Worm (Caenorhabditis elegans) whole organism, L4 larva: ENCODE results near the gene clec-51.
"Not testable (repeated sequence)": the region's sequence is repeated elsewhere in the genome, so short reads cannot be mapped to it uniquely, and the experiment has no call there.

Source experiments
- D1046.2 ChIP-seq: fragments of 200-800 bp; sonication (Bioruptor generic); IDR thresholded peaks from 2 replicates; pipeline ENCODE4 v1.3.6; 2022; ENCODE audit warnings: missing genetic modification characterization, missing compliant biosample characterization
- F26F4.8 ChIP-seq: fragments of 200-800 bp; sonication (Bioruptor generic); conservative IDR thresholded peaks from 2 replicates; pipeline ENCODE4 v1.3.6; 2022; ENCODE audit warnings: missing genetic modification characterization, missing compliant biosample characterization
- F44E2.7 ChIP-seq: fragments of 200-800 bp; sonication (Bioruptor generic); IDR thresholded peaks from 2 replicates; pipeline ENCODE4 v2.1.2; 2022; ENCODE audit warnings: missing genetic modification characterization, missing compliant biosample characterization
- T20F7.1 ChIP-seq: fragments of 200-800 bp; sonication (Bioruptor generic); optimal IDR thresholded peaks from 2 replicates; lab custom pipeline; 2018; ENCODE audit warnings: mild to moderate bottlenecking, missing genetic modification characterization, missing compliant biosample characterization
- T26A8.4 ChIP-seq: fragments of 200-800 bp; sonication (Bioruptor generic); IDR thresholded peaks from 2 replicates; pipeline ENCODE4 v1.3.6; 2022; ENCODE audit warnings: missing genetic modification characterization, missing compliant biosample characterization
- Y105C5A.15 ChIP-seq: fragments of 200-800 bp; sonication (Bioruptor generic); IDR thresholded peaks from 2 replicates; pipeline ENCODE4 v1.3.6; 2022; ENCODE audit warnings: missing genetic modification characterization, missing compliant biosample characterization
- Y75B8A.6 ChIP-seq: fragments of 200-800 bp; sonication (Bioruptor generic); IDR thresholded peaks from 2 replicates; pipeline ENCODE4 v1.3.6; 2022; ENCODE audit warnings: missing genetic modification reagents, missing genetic modification characterization, missing compliant biosample characterization
- ZK337.2 ChIP-seq: fragments of 200-800 bp; sonication (Bioruptor generic); IDR thresholded peaks from 2 replicates; pipeline ENCODE4 v1.3.6; 2022; ENCODE audit warnings: missing genetic modification reagents, missing genetic modification characterization, missing compliant biosample characterization
- aha-1 ChIP-seq: fragments of 150-350 bp; peaks from one replicate; lab custom pipeline; 2014; ENCODE audit warnings: missing biosample characterization, missing genetic modification characterization
- arid-1 ChIP-seq: fragments of 200-800 bp; sonication (Bioruptor generic); conservative IDR thresholded peaks from 2 replicates; pipeline ENCODE4 v1.3.6; 2022; ENCODE audit warnings: missing genetic modification reagents, missing genetic modification characterization, missing compliant biosample characterization
- ctbp-1 ChIP-seq: fragments of 200-800 bp; sonication (Bioruptor generic); IDR thresholded peaks from 2 replicates; pipeline ENCODE4 v1.3.6; 2022; ENCODE audit warnings: missing genetic modification reagents, missing genetic modification characterization, missing compliant biosample characterization
- daf-12 ChIP-seq: fragments of 150-350 bp; optimal IDR thresholded peaks from 2 replicates; lab custom pipeline; 2014; ENCODE audit warnings: missing biosample characterization, missing genetic modification reagents, missing genetic modification characterization
- dmd-8 ChIP-seq: fragments of 200-800 bp; sonication (Bioruptor generic); IDR thresholded peaks from 2 replicates; pipeline ENCODE4 v1.3.6; 2022; ENCODE audit warnings: missing genetic modification characterization, missing compliant biosample characterization
- egl-43 ChIP-seq: fragments of 200-800 bp; sonication (Bioruptor generic); IDR thresholded peaks from 2 replicates; pipeline ENCODE4 v1.3.6; 2022; ENCODE audit warnings: missing genetic modification reagents, missing genetic modification characterization, missing compliant biosample characterization
- gei-8 ChIP-seq: fragments of 200-800 bp; sonication (Bioruptor generic); optimal IDR thresholded peaks from 2 replicates; lab custom pipeline; 2018; ENCODE audit warnings: mild to moderate bottlenecking, missing genetic modification characterization, missing compliant biosample characterization
- hlh-11 ChIP-seq: fragments of 200-800 bp; sonication (Bioruptor generic); optimal IDR thresholded peaks from 2 replicates; lab custom pipeline; 2018; ENCODE audit warnings: mild to moderate bottlenecking, missing genetic modification characterization, missing compliant biosample characterization
- lim-7 ChIP-seq: fragments of 200-800 bp; sonication (Bioruptor generic); IDR thresholded peaks from 2 replicates; pipeline ENCODE4 v1.3.6; 2022; ENCODE audit warnings: missing genetic modification characterization, missing compliant biosample characterization
- lin-1 ChIP-seq: fragments of 200-800 bp; sonication (Bioruptor generic); IDR thresholded peaks from 2 replicates; pipeline ENCODE4 v1.3.6; 2022; ENCODE audit warnings: missing genetic modification reagents, missing genetic modification characterization, missing compliant biosample characterization
- lin-38 ChIP-seq: fragments of 200-800 bp; sonication (Bioruptor generic); IDR thresholded peaks from 2 replicates; pipeline ENCODE4 v1.3.6; 2022; ENCODE audit warnings: missing genetic modification reagents, missing genetic modification characterization, missing compliant biosample characterization
- madf-5 ChIP-seq, 2 experiments: fragments of 200-800 bp; sonication (Bioruptor generic); IDR thresholded peaks; 2 replicates each; pipeline ENCODE4 v1.3.6; 2022; ENCODE audit warnings: missing compliant biosample characterization in 2 of 2, missing genetic modification characterization in 2 of 2
- madf-9 ChIP-seq: fragments of 200-800 bp; sonication (Bioruptor generic); conservative IDR thresholded peaks from 2 replicates; pipeline ENCODE4 v1.3.6; 2022; ENCODE audit warnings: missing genetic modification reagents, missing genetic modification characterization, missing compliant biosample characterization
- mes-2 ChIP-seq: sonication (generic microtip); optimal IDR thresholded peaks from 2 replicates; lab custom pipeline; 2016; ENCODE audit warnings: missing genotype, mild to moderate bottlenecking, missing genetic modification characterization, missing compliant biosample characterization; ENCODE audit not compliant: poor library complexity, severe bottlenecking
- mxl-2 ChIP-seq: fragments of 200-800 bp; sonication (Bioruptor generic); conservative IDR thresholded peaks from 2 replicates; pipeline ENCODE4 v1.3.6; 2022; ENCODE audit warnings: missing genetic modification reagents, missing genetic modification characterization, missing compliant biosample characterization
- mxl-3 ChIP-seq: fragments of 200-800 bp; sonication (Bioruptor generic); optimal IDR thresholded peaks from 2 replicates; lab custom pipeline; 2018; ENCODE audit warnings: mild to moderate bottlenecking, missing genetic modification characterization, missing compliant biosample characterization
- nhr-25 ChIP-seq: sonication (generic microtip); optimal IDR thresholded peaks from 2 replicates; lab custom pipeline; 2017; ENCODE audit warnings: missing genetic modification characterization, mild to moderate bottlenecking, missing compliant biosample characterization, antibody characterized with exemption, moderate library complexity, borderline replicate concordance; ENCODE audit not compliant: insufficient read depth
- nhr-28 ChIP-seq: fragments of 150-350 bp; optimal IDR thresholded peaks from 2 replicates; lab custom pipeline; 2014; ENCODE audit warnings: missing biosample characterization, missing genetic modification characterization
- nhr-41 ChIP-seq: fragments of 200-800 bp; sonication (Bioruptor generic); IDR thresholded peaks from 2 replicates; pipeline ENCODE4 v1.3.6; 2022; ENCODE audit warnings: missing genetic modification reagents, missing genetic modification characterization, missing compliant biosample characterization
- pqm-1 ChIP-seq: sonication (generic microtip); optimal IDR thresholded peaks from 2 replicates; lab custom pipeline; 2017; ENCODE audit warnings: missing biosample characterization, missing genetic modification characterization
- rbr-2 ChIP-seq: sonication (generic microtip); optimal IDR thresholded peaks from 2 replicates; lab custom pipeline; 2016; ENCODE audit warnings: missing genotype, missing genetic modification characterization, missing compliant biosample characterization
- snpc-1.2 ChIP-seq: fragments of 200-800 bp; sonication (Bioruptor generic); IDR thresholded peaks from 2 replicates; pipeline ENCODE4 v1.3.6; 2022; ENCODE audit warnings: missing genetic modification reagents, missing genetic modification characterization, missing compliant biosample characterization
- unc-39 ChIP-seq: sonication (generic microtip); optimal IDR thresholded peaks from 2 replicates; lab custom pipeline; 2017; ENCODE audit warnings: missing biosample characterization, missing genetic modification characterization
- unc-62 ChIP-seq, 3 experiments: fragments of 150-350 bp in 1 of 3; sonication (generic microtip); optimal IDR thresholded peaks in 2 of 3; peaks in 1 of 3; 1 replicate in 1 of 3; 2 replicates in 2 of 3; lab custom pipeline; 2014 to 2017; ENCODE audit warnings: missing biosample characterization in 3 of 3, missing genetic modification characterization in 3 of 3, missing genetic modification reagents in 3 of 3, missing genotype in 1 of 3
- vab-7 ChIP-seq: fragments of 200-800 bp; sonication (Bioruptor generic); IDR thresholded peaks from 2 replicates; pipeline ENCODE4 v1.3.6; 2022; ENCODE audit warnings: missing genetic modification reagents, missing genetic modification characterization, missing compliant biosample characterization
- zfp-2 ChIP-seq: sonication (generic microtip); optimal IDR thresholded peaks from 2 replicates; lab custom pipeline; 2016; ENCODE audit warnings: mild to moderate bottlenecking, missing genetic modification characterization, missing compliant biosample characterization
- zip-11 ChIP-seq: fragments of 200-800 bp; sonication (Bioruptor generic); IDR thresholded peaks from 2 replicates; pipeline ENCODE4 v1.3.6; 2022; ENCODE audit warnings: missing genetic modification characterization, missing compliant biosample characterization

The clec-51 gene

DNA sequence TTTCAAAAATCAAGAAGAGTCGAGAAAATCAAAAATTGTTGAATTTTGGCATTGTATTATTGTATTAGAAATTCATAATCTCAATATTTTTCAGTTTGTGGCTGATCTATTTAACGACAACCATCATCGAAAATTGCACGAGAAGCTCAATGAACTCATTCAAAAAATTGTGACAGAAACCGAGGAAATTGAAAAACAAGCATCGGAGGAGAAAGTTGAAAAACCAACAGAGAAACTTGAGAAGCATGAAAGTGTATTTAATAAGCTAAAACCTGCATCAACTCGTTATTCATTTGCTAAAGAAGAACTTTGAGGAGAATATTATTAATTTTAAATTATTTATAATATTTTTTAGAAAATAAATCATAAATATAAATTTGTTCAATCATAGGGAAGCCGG lies 36.7 kb downstream of the clec-51 start, which contains the start of gene ceph-41:
Gene ceph-41 (plus strand): TSS at position 301 of the 400 bp plus-strand sequence.
- TF ChIP-seq rbr-2 (tag; lab: Kevin White, UChicago) = no peak
- TF ChIP-seq ZK337.2 (GFP tag; lab: Robert Waterston, UW) = no peak
- TF ChIP-seq mes-2 (tag; lab: Kevin White, UChicago) = no peak
- no peak for TF ChIP-seq snpc-1.2 (GFP tag; lab: Robert Waterston, UW)
- no peak for TF ChIP-seq madf-5 (GFP tag; IDR thresholded peaks at IDR 0.05; lab: Robert Waterston, UW)
- TF ChIP-seq daf-12 (tag; lab: Kevin White, UChicago) = no peak
- TF ChIP-seq pqm-1 (tag; lab: Kevin White, UChicago) = no peak
- no peak for TF ChIP-seq nhr-41 (GFP tag; lab: Robert Waterston, UW)
- no peak for TF ChIP-seq nhr-28
- TF ChIP-seq arid-1 = no peak
- TF ChIP-seq T20F7.1 = no peak
- TF ChIP-seq hlh-11 (tag; lab: Kevin White, UChicago) = no peak
- TF ChIP-seq lin-38 (GFP tag; lab: Robert Waterston, UW) = no peak

DNA sequence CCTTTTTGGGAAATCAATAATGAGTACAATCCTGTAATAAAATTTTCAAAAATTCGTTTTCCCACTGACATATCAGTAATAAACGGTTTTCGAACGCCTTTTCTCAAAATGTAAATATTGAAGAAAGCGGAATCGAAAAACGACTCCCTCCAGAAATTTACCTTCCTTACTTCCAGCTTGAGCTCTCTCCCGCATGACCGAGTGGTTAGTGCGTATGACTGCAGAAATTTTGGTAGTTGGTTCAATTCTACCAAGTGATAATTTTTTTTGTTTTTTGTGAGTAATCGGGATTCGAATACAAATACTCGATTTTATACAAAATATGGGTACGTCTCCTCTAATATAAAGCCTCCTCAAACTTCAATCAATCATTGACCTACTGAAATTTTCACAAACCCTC lies 40.1 kb downstream of the clec-51 start:
- TF ChIP-seq egl-43 = peak; percentile 59; the same call in 1 of the 2 replicates
- peak; percentile 47; the same call in 1 of the 2 replicates for TF ChIP-seq vab-7 (GFP tag; lab: Robert Waterston, UW)
- TF ChIP-seq dmd-8 = 0 out of 2 replicates have a peak, but pooled peaks have one; percentile 16
- 0 out of 2 replicates have a peak, but pooled peaks have one; percentile 23 for TF ChIP-seq Y105C5A.15 (GFP tag; lab: Robert Waterston, UW)
- 0 out of 2 replicates have a peak, but pooled peaks have one; percentile 33 for TF ChIP-seq F26F4.8 (GFP tag; lab: Robert Waterston, UW)
- peak; percentile 76 for TF ChIP-seq lim-7 (GFP tag; lab: Robert Waterston, UW)
- peak; percentile 63 for TF ChIP-seq snpc-1.2 (GFP tag; lab: Robert Waterston, UW)

DNA sequence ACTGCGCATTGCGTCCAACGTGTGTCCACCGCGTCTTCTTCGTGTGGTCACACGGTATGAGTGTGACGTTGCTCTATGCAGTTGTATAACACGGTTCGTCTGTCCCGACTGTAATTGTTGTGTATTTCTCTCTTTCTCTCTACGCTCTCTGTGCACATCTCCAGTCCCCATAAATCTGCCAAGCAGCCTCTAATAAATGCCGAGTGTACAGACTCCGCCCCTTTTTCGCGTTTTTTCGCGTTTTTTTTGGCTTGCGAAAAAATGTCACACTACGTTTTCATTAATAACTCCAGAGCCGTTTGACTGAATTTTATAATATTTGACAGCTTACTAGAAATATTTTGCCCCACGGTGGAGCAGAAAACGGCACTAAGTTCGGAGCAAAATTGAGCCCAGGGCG lies 41.3 kb downstream of the clec-51 start, which contains the start of gene erp-44.3:
Gene erp-44.3 (plus strand): TSS at position 301 of the 400 bp plus-strand sequence.
- not testable (repeated sequence) for TF ChIP-seq nhr-25 (tag; lab: Kevin White, UChicago); mxl-2 (GFP tag; lab: Robert Waterston, UW); Y75B8A.6 (GFP tag; lab: Robert Waterston, UW)
- TF ChIP-seq, all 104 proteins: peak for 0; not testable (repeated sequence) for 104

DNA sequence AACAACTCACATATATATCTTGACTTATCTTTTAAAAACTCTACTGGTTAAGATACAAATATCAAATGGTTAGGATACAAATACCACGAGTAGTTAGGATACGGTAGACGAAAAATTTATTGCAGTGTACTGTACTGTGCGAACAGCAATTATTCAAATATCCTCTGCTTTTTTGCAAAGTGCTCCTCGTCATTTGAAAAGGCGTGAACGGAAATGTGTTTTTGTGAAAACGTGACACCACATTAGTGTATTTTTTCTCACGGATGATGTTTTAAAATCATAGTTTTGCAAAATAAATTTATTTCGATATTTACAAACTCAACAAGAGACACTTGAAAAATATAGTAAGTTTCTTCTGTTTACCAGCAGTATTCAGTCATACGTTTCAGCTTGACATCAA lies 44.8 kb downstream of the clec-51 start, which contains the start of gene F42G8.8:
Gene F42G8.8 (plus strand): TSS at position 301 of the 400 bp plus-strand sequence.
- no peak for TF ChIP-seq lin-1 (GFP tag; lab: Robert Waterston, UW)
- no peak for TF ChIP-seq zip-11
- TF ChIP-seq zfp-2 = no peak
- no peak for TF ChIP-seq T26A8.4 (GFP tag; lab: Robert Waterston, UW)

DNA sequence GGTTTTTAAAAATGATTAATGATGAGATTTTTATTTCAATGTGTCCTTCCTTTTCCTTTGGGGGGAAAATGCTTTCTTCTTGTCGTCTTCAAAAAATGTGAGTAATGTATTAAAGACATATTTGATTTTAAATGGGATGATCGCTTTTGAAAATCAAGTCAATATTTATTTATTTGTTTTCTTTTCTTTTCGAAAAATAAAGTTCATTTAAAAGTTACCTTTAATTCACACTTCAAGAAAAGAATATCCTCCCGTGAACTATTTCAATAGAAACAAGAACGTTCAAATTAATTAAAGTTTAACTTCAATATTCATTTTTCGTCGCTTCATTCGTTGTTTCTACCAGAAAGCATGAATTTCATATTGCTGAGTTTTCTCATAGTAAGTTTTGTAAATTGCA lies 48.1 kb downstream of the clec-51 start, which contains the start of gene irld-8:
Gene irld-8 (plus strand): TSS at position 301 of the 400 bp plus-strand sequence.
- TF ChIP-seq aha-1 (tag; lab: Kevin White, UChicago) = peak; percentile 79
- TF ChIP-seq lin-1 (GFP tag; lab: Robert Waterston, UW) = no peak
- TF ChIP-seq, all 104 proteins: peak for 1

DNA sequence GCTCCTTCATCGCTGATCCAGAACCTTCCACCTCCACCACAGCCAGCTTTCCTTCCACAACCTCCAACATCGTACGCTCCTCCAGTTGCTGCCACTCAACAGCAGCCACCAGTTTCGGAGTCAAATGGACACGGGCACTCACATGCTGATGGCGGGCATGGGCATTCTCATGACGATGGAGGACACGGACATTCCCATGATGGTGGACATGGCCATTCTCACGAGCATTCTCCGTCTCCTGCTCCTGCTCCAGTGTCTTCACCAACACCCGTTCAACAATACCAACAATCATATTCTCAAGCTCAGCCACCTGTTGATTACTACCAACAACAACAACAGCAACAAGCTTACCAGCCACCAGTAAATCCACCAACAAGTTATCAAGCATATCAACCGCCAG lies 49.1 kb downstream of the clec-51 start:
- TF ChIP-seq D1046.2 (GFP tag; lab: Robert Waterston, UW) = no peak
- TF ChIP-seq madf-9 (GFP tag; lab: Robert Waterston, UW) = no peak
- no peak for TF ChIP-seq F44E2.7 (GFP tag; lab: Robert Waterston, UW)
- no peak for TF ChIP-seq unc-39 (tag; lab: Kevin White, UChicago)
- peak in 1 of 2 experiments; percentile 94 for TF ChIP-seq unc-62 (GFP tag; optimal IDR thresholded peaks at IDR 0.05 in 1 of 2; lab: Kevin White, UChicago)
- no peak for TF ChIP-seq unc-62 (tag; optimal IDR thresholded peaks at IDR 0.05; lab: Kevin White, UChicago)
- TF ChIP-seq gei-8 (GFP tag; lab: Kevin White, UChicago) = no peak
- no peak for TF ChIP-seq ctbp-1 (GFP tag; lab: Robert Waterston, UW)
- no peak for TF ChIP-seq mxl-3
